Worm (Caenorhabditis elegans) whole organism, mixed stage, embryonic: ENCODE results near the gene gly-11.
A peak's percentile ranks its signal among the peaks of the same experiment; 100 is the strongest.

Source experiments
- M03D4.4 ChIP-seq: sonication (generic microtip); optimal IDR thresholded peaks from 2 replicates; lab custom pipeline; 2017; ENCODE audit warnings: mild to moderate bottlenecking, missing genetic modification characterization, missing compliant biosample characterization
- blmp-1 ChIP-seq: fragments of 150-350 bp; optimal IDR thresholded peaks from 2 replicates; lab custom pipeline; 2014; ENCODE audit warnings: missing biosample characterization, missing genetic modification characterization
- ceh-39 ChIP-seq: fragments of 150-350 bp; optimal IDR thresholded peaks from 2 replicates; lab custom pipeline; 2014; ENCODE audit warnings: missing biosample characterization, missing genetic modification characterization
- ceh-43 ChIP-seq: fragments of 200-800 bp; sonication (Bioruptor generic); optimal IDR thresholded peaks from 2 replicates; lab custom pipeline; 2018; ENCODE audit warnings: mild to moderate bottlenecking, missing genetic modification characterization, moderate library complexity, missing compliant biosample characterization
- ceh-83 ChIP-seq: fragments of 200-800 bp; sonication (Bioruptor generic); optimal IDR thresholded peaks from 2 replicates; lab custom pipeline; 2018; ENCODE audit warnings: mild to moderate bottlenecking, missing genetic modification characterization, missing compliant biosample characterization
- ces-1 ChIP-seq: fragments of 150-350 bp; optimal IDR thresholded peaks from 2 replicates; lab custom pipeline; 2014; ENCODE audit warnings: missing biosample characterization, missing genetic modification reagents, missing genetic modification characterization
- cnd-1 ChIP-seq: fragments of 200-800 bp; sonication (Bioruptor generic); optimal IDR thresholded peaks from 2 replicates; lab custom pipeline; 2018; ENCODE audit warnings: mild to moderate bottlenecking, missing genetic modification characterization, missing compliant biosample characterization
- drap-1 ChIP-seq: fragments of 200-800 bp; sonication (Bioruptor generic); optimal IDR thresholded peaks from 3 replicates; lab custom pipeline; 2018; ENCODE audit warnings: mild to moderate bottlenecking, missing genetic modification characterization, missing compliant biosample characterization
- elt-1 ChIP-seq: sonication (generic microtip); optimal IDR thresholded peaks from 2 replicates; lab custom pipeline; 2017; ENCODE audit warnings: missing genetic modification characterization, mild to moderate bottlenecking, missing compliant biosample characterization, antibody characterized with exemption, moderate library complexity, borderline replicate concordance; ENCODE audit not compliant: insufficient read depth
- elt-3 ChIP-seq: fragments of 150-350 bp; optimal IDR thresholded peaks from 2 replicates; lab custom pipeline; 2014; ENCODE audit warnings: missing biosample characterization, missing genetic modification characterization
- ham-2 ChIP-seq: fragments of 200-800 bp; sonication (Bioruptor generic); optimal IDR thresholded peaks from 2 replicates; lab custom pipeline; 2018; ENCODE audit warnings: mild to moderate bottlenecking, missing genetic modification characterization, missing compliant biosample characterization
- hlh-1 ChIP-seq: fragments of 150-350 bp; optimal IDR thresholded peaks from 2 replicates; lab custom pipeline; 2014; ENCODE audit warnings: missing biosample characterization, missing genetic modification reagents, missing genetic modification characterization
- lin-13 ChIP-seq: fragments of 150-350 bp; optimal IDR thresholded peaks from 2 replicates; lab custom pipeline; 2014; ENCODE audit warnings: missing biosample characterization, missing genetic modification characterization
- lsy-2 ChIP-seq: fragments of 150-350 bp; optimal IDR thresholded peaks from 2 replicates; lab custom pipeline; 2014; ENCODE audit warnings: missing biosample characterization, missing genetic modification characterization
- mab-5 ChIP-seq: fragments of 150-350 bp; optimal IDR thresholded peaks from 2 replicates; lab custom pipeline; 2014; ENCODE audit warnings: missing biosample characterization, missing genetic modification characterization
- mep-1 ChIP-seq: fragments of 150-350 bp; optimal IDR thresholded peaks from 2 replicates; lab custom pipeline; 2017; ENCODE audit warnings: missing biosample characterization, missing genetic modification reagents, missing genetic modification characterization, inconsistent platforms
- mls-2 ChIP-seq: sonication (generic microtip); optimal IDR thresholded peaks from 2 replicates; lab custom pipeline; 2016; ENCODE audit warnings: mild to moderate bottlenecking, missing genetic modification characterization, moderate library complexity, missing compliant biosample characterization
- nhr-12 ChIP-seq: fragments of 150-350 bp; optimal IDR thresholded peaks from 2 replicates; lab custom pipeline; 2014; ENCODE audit warnings: missing biosample characterization, missing genetic modification characterization
- nhr-2 ChIP-seq: fragments of 150-350 bp; optimal IDR thresholded peaks from 2 replicates; lab custom pipeline; 2014; ENCODE audit warnings: missing biosample characterization, missing genetic modification characterization
- nhr-237 ChIP-seq: fragments of 150-350 bp; optimal IDR thresholded peaks from 2 replicates; lab custom pipeline; 2014; ENCODE audit warnings: missing biosample characterization, missing genetic modification characterization
- nhr-76 ChIP-seq: sonication (generic microtip); optimal IDR thresholded peaks from 2 replicates; lab custom pipeline; 2017; ENCODE audit warnings: missing biosample characterization, missing genetic modification characterization
- pha-4 ChIP-seq: fragments of 150-350 bp; optimal IDR thresholded peaks from 2 replicates; lab custom pipeline; 2018; ENCODE audit warnings: missing biosample characterization, missing genetic modification reagents, missing genetic modification characterization
- sem-2 ChIP-seq: fragments of 200-800 bp; sonication (Bioruptor generic); optimal IDR thresholded peaks from 2 replicates; lab custom pipeline; 2018; ENCODE audit warnings: mild to moderate bottlenecking, missing genetic modification characterization, missing compliant biosample characterization
- sptf-1 ChIP-seq: sonication (generic microtip); optimal IDR thresholded peaks from 2 replicates; lab custom pipeline; 2017; ENCODE audit warnings: mild to moderate bottlenecking, missing genetic modification characterization, moderate library complexity, missing compliant biosample characterization
- tbx-8 ChIP-seq: fragments of 200-800 bp; sonication (Bioruptor generic); optimal IDR thresholded peaks from 2 replicates; lab custom pipeline; 2018; ENCODE audit warnings: mild to moderate bottlenecking, missing genetic modification characterization, moderate library complexity, missing compliant biosample characterization
- unc-120 ChIP-seq: sonication (generic microtip); optimal IDR thresholded peaks from 2 replicates; lab custom pipeline; 2017; ENCODE audit warnings: missing genetic modification characterization, missing compliant biosample characterization; ENCODE audit not compliant: poor library complexity, severe bottlenecking
- unc-39 ChIP-seq: fragments of 150-350 bp; optimal IDR thresholded peaks from 2 replicates; lab custom pipeline; 2014; ENCODE audit warnings: missing biosample characterization, missing genetic modification characterization
- unc-62 ChIP-seq: fragments of 150-350 bp; optimal IDR thresholded peaks from 2 replicates; lab custom pipeline; 2014; ENCODE audit warnings: missing biosample characterization, missing genetic modification reagents, missing genetic modification characterization
- ztf-11 ChIP-seq: fragments of 150-350 bp; optimal IDR thresholded peaks from 2 replicates; lab custom pipeline; 2014; ENCODE audit warnings: missing biosample characterization, missing genetic modification characterization

The gly-11 gene

DNA sequence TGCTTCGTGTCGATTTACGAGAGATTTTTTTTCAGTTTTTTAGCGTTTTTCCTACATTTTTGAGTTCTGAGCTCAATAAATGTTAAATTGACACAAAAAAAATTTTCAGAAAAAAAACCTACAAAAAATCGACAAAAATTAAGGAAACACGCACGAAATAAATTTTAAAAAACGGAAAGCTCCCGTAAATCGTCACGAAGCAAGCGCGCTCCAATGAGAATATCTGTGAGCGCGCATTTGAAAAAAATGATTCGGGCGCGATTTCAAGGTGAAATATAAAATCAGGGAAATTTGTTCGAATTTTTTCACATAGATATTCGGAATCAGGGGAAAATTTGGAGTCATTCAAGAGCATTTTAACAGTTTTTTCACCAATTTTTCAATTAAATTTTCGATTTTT lies 46.2 kb upstream of the gly-11 start:
- TF ChIP-seq unc-120 (no peak), ces-1 (no peak), nhr-76 (tag; lab: Kevin White, UChicago) (no peak), nhr-237 (tag; lab: Kevin White, UChicago) (no peak), mab-5 (no peak)

DNA sequence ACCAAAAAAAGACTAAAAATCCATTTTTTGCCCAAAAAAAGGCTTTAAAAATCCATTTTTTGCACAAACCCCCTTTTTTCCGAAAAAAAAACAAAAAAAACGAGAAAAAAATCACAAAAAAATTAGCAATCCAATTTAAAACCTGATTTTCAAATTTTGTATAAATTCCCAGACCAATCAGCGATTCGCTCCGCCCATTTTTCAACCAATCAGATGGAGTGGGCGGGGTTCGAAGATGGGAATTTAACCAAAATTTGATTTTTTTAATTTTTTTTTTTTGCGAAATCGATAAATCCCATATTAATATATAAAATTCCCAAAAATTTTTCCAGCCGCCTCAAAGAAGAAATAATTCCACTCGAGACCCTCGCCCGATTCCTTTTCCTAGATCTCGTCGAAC lies 44.4 kb upstream of the gly-11 start:
- TF ChIP-seq hlh-1 (tag; lab: Kevin White, UChicago) (no peak), ceh-43 (GFP tag; lab: Kevin White, UChicago) (no peak), ham-2 (no peak), sptf-1 (tag; lab: Kevin White, UChicago) (no peak), ztf-11 (tag; lab: Kevin White, UChicago) (no peak), elt-1 (no peak), lin-13 (tag; lab: Kevin White, UChicago) (no peak), tbx-8 (no peak), unc-120 (no peak), elt-3 (tag; lab: Kevin White, UChicago) (no peak), nhr-76 (tag; lab: Kevin White, UChicago) (no peak), drap-1 (GFP tag; lab: Kevin White, UChicago) (no peak), unc-62 (GFP tag; lab: Kevin White, UChicago) (no peak), unc-39 (tag; lab: Kevin White, UChicago) (no peak), M03D4.4 (no peak)

DNA sequence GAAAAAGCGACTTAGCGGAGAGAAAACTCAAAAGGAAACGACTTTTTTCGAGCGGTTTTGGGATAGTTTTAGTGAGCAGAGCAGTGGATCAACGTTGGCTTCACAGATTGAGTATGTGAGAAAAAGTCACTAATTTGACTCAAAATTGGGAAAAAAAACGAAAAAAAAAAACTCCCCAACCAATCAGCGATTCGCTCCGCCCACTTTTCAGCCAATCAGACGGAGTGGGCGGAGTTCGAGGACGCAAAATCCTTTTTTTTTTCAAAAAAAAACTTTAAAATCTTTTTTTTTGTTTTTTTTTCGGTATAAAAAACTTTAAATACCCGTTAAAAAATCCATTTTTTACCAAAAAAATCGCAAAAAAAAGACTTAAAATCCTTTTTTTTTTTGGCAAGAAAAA lies 43.8 kb upstream of the gly-11 start:
- no peak for TF ChIP-seq blmp-1 (tag; lab: Kevin White, UChicago)
- TF ChIP-seq mab-5 = no peak
- TF ChIP-seq, all 35 proteins: peak for 0

DNA sequence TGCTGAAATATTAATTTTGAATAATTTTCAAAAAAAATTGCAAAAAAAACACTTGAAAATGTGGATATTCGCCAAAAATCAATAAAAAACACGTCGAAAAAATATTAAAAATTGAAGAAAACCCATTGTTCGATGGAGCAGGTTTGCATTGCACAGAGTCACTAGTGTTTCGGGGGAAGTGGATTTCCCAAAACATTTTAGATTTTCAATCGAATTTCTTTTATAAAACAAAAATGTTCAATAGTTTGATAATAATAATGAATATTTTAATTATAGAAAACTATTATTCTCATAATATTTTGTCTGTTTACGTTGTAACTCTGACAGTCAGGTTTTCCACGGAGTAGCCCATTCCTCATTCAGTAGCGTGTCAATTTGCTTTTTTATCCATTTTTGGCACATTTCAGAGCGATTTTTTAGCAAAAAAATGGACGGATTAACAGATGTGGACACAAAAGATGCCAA lies 41.6 kb upstream of the gly-11 start, which contains the start of the genes gex-4 and gphr-1:
gex-4 (minus strand) TSS at position 2 of the 465 bp plus-strand sequence.
gphr-1 (plus strand) TSS at position 415 of the 465 bp plus-strand sequence.
- peak; percentile 36 for TF ChIP-seq sptf-1 (tag; lab: Kevin White, UChicago)
- peak; percentile 42 for TF ChIP-seq ces-1
- peak; percentile 43 for TF ChIP-seq lsy-2 (tag; lab: Kevin White, UChicago)
- TF ChIP-seq pha-4 = no peak
- peak; percentile 28 for TF ChIP-seq mep-1 (tag; lab: Kevin White, UChicago)
- no peak for TF ChIP-seq sem-2 (GFP tag; lab: Kevin White, UChicago)
- TF ChIP-seq ceh-43 (GFP tag; lab: Kevin White, UChicago) = no peak
- TF ChIP-seq M03D4.4 = no peak

DNA sequence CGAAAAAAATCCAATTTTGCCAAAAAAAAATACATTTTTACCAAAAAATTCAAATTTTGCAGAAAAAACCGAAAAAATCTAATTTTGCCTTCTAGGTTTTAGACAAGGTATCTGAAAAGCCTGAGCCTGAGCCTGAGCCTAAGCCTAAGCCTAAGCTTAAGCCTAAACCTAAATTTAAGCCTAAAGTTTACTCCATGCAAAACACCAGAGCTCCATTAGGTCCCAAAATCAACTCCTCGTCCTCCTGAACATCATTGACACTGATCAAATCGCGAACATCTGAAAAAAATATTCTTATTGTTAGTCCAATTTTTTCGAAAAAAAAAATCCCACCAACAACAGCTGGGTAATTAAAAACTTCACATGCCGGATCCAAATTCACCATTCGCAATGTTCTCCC lies 41.0 kb upstream of the gly-11 start:
- TF ChIP-seq nhr-12 (tag; lab: Kevin White, UChicago) (no peak), ceh-39 (no peak), nhr-76 (tag; lab: Kevin White, UChicago) (no peak), nhr-2 (no peak), nhr-237 (tag; lab: Kevin White, UChicago) (no peak), lin-13 (tag; lab: Kevin White, UChicago) (no peak), ces-1 (no peak), ceh-83 (GFP tag; lab: Kevin White, UChicago) (no peak), hlh-1 (tag; lab: Kevin White, UChicago) (no peak), ham-2 (no peak), elt-3 (tag; lab: Kevin White, UChicago) (no peak), blmp-1 (tag; lab: Kevin White, UChicago) (no peak), M03D4.4 (no peak), pha-4 (no peak), tbx-8 (no peak), cnd-1 (tag; lab: Kevin White, UChicago) (no peak), mls-2 (tag; lab: Kevin White, UChicago) (no peak), sem-2 (GFP tag; lab: Kevin White, UChicago) (no peak), drap-1 (GFP tag; lab: Kevin White, UChicago) (no peak), elt-1 (no peak)

DNA sequence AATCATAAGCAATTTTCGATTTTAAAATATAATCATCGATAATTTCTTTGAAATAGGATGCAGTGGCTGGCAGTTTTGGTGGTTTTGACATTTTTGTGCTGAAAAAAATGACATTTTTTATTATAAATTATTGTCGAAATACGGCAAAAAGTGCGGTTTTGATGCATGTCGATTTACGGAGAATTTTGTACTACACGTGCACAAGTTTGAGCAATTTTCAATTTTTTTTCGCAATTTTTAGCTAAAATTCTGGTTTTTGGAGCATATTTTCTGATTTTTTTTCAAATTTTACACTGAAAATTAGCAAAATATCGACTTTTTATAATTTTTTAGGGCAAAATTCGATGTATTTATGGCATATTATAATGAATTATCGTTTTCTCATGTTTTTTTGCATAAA lies 38.6 kb upstream of the gly-11 start, which contains the start of gene Y75B8A.13:
Y75B8A.13 (minus strand) TSS at position 101 of the 400 bp plus-strand sequence.
- TF ChIP-seq mls-2 (tag; lab: Kevin White, UChicago) (no peak), tbx-8 (no peak), ces-1 (no peak), lin-13 (tag; lab: Kevin White, UChicago) (no peak), nhr-12 (tag; lab: Kevin White, UChicago) (no peak), elt-3 (tag; lab: Kevin White, UChicago) (no peak)
